Worm (Caenorhabditis elegans): ENCODE data around the gene C37C3.17.

C37C3.17 gene

ce11 chrV:7826917-7827316 is 34.8 kb downstream of the C37C3.17 start, which contains the start of gene mig-6:
mig-6 (plus strand) TSS chrV:7827217.
- no peak for TF ChIP-seq pqm-1 (tag; optimal IDR thresholded peaks at IDR 0.05)
- no peak for TF ChIP-seq madf-2 (tag; optimal IDR thresholded peaks at IDR 0.05)
- TF ChIP-seq hlh-8 (tag; optimal IDR thresholded peaks at IDR 0.05), result no peak
- no peak for TF ChIP-seq dve-1 (tag; optimal IDR thresholded peaks at IDR 0.05)
- no peak for TF ChIP-seq ceh-14 (tag; optimal IDR thresholded peaks at IDR 0.05)
- no peak for TF ChIP-seq ceh-2 (tag; optimal IDR thresholded peaks at IDR 0.05)
- TF ChIP-seq unc-3 (GFP tag; conservative IDR thresholded peaks at IDR 0.05), result no peak
- TF ChIP-seq unc-3 (tag; optimal IDR thresholded peaks at IDR 0.05), result no peak
- no peak for TF ChIP-seq pax-1 (tag; optimal IDR thresholded peaks at IDR 0.05)
- TF ChIP-seq unc-55 (GFP tag; optimal IDR thresholded peaks at IDR 0.05), result no peak
- TF ChIP-seq unc-42 (tag; optimal IDR thresholded peaks at IDR 0.05), result no peak
- no peak for TF ChIP-seq fkh-6 (tag; optimal IDR thresholded peaks at IDR 0.05)
- TF ChIP-seq C08G9.2 (tag; optimal IDR thresholded peaks at IDR 0.05), result no peak
- no peak for TF ChIP-seq ceh-31 (tag; optimal IDR thresholded peaks at IDR 0.05)

- TF ChIP-seq hlh-13 (GFP tag; optimal IDR thresholded peaks at IDR 0.05) (no peak), ceh-48 (tag; optimal IDR thresholded peaks at IDR 0.05) (no peak), ceh-31 (tag; optimal IDR thresholded peaks at IDR 0.05) (no peak), fkh-6 (tag; optimal IDR thresholded peaks at IDR 0.05) (no peak), unc-55 (GFP tag; optimal IDR thresholded peaks at IDR 0.05) (peak; percentile 3), hlh-8 (tag; optimal IDR thresholded peaks at IDR 0.05) (peak; percentile 64), syd-9 (tag; optimal IDR thresholded peaks at IDR 0.05) (no peak)
Measured at ce11 chrV:7826362-7826761, 35.3 kb downstream of the C37C3.17 start.

DNA sequence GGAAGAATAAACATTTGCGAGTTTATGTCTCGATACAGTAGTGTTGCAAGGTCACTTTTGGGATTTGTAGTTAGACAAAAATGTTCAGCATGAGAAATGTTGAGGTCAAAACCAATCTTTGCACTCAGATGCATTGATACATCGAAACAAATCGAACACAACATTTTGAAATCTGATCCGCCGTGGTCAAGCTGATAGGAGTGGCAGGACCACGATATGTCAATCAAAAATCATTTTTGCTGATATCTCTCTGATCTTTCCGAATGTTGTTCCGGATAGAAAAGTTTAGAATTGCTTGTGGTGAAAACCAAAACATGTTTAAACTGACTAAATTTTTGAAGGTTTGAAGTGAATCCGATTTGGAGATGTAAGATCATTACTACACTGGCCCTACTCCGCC is 35.9 kb downstream of the C37C3.17 start:
- TF ChIP-seq ceh-31 (tag; optimal IDR thresholded peaks at IDR 0.05) (no peak), nhr-232 (tag; optimal IDR thresholded peaks at IDR 0.05) (no peak), C08G9.2 (tag; optimal IDR thresholded peaks at IDR 0.05) (no peak), hlh-30 (tag; optimal IDR thresholded peaks at IDR 0.05; ENCODE audit: insufficient read depth) (no peak), unc-55 (GFP tag; optimal IDR thresholded peaks at IDR 0.05) (peak; percentile 58), sdc-2 (tag; optimal IDR thresholded peaks at IDR 0.05) (no peak), lim-6 (tag; optimal IDR thresholded peaks at IDR 0.05) (no peak), hlh-8 (tag; optimal IDR thresholded peaks at IDR 0.05) (no peak), ceh-30 (tag; optimal IDR thresholded peaks at IDR 0.05) (no peak)

- TF ChIP-seq unc-3 (GFP tag; conservative IDR thresholded peaks at IDR 0.05) (no peak), unc-3 (tag; optimal IDR thresholded peaks at IDR 0.05) (no peak), unc-55 (GFP tag; optimal IDR thresholded peaks at IDR 0.05) (peak; percentile 10), ets-4 (tag; optimal IDR thresholded peaks at IDR 0.05) (no peak), hlh-8 (tag; optimal IDR thresholded peaks at IDR 0.05) (peak; percentile 58)
Measured at ce11 chrV:7824138-7824537, 37.6 kb downstream of the C37C3.17 start.

- TF ChIP-seq rnt-1 (tag; optimal IDR thresholded peaks at IDR 0.05) (peak; percentile 95), pha-4 (tag; optimal IDR thresholded peaks at IDR 0.05) (no peak), pha-2 (tag; optimal IDR thresholded peaks at IDR 0.05) (no peak), ama-1 (optimal IDR thresholded peaks at IDR 0.05) (no peak), unc-55 (GFP tag; optimal IDR thresholded peaks at IDR 0.05) (peak; percentile 98), lin-11 (tag; optimal IDR thresholded peaks at IDR 0.05) (no peak), ceh-18 (tag; optimal IDR thresholded peaks at IDR 0.05) (peak; percentile 77), nfya-1 (tag; optimal IDR thresholded peaks at IDR 0.05) (peak; percentile 16), hlh-6 (tag; optimal IDR thresholded peaks at IDR 0.05) (peak; percentile 40), tbx-2 (tag; optimal IDR thresholded peaks at IDR 0.05) (peak; percentile 23), ceh-19 (GFP tag; optimal IDR thresholded peaks at IDR 0.05) (no peak)
Measured at ce11 chrV:7822655-7823054, 39.0 kb downstream of the C37C3.17 start.

- TF ChIP-seq ceh-45 (GFP tag; IDR thresholded peaks at IDR 0.05), result no peak
- peak; percentile 23 for TF ChIP-seq lim-6 (tag; optimal IDR thresholded peaks at IDR 0.05)
- TF ChIP-seq madf-2 (tag; optimal IDR thresholded peaks at IDR 0.05), result no peak
- no peak for TF ChIP-seq pqm-1 (tag; optimal IDR thresholded peaks at IDR 0.05)
- TF ChIP-seq ets-4 (tag; optimal IDR thresholded peaks at IDR 0.05), result peak; percentile 14
- TF ChIP-seq unc-42 (tag; optimal IDR thresholded peaks at IDR 0.05), result peak; percentile 50
- TF ChIP-seq C08G9.2 (tag; optimal IDR thresholded peaks at IDR 0.05), result peak; percentile 57
- peak; percentile 2 for TF ChIP-seq zip-5 (tag; optimal IDR thresholded peaks at IDR 0.05)
- TF ChIP-seq ceh-14 (tag; optimal IDR thresholded peaks at IDR 0.05), result peak; percentile 62
- TF ChIP-seq ceh-2 (tag; optimal IDR thresholded peaks at IDR 0.05), result peak; percentile 24
- peak; percentile 22 for TF ChIP-seq elt-2 (tag; optimal IDR thresholded peaks at IDR 0.05)
- no peak for TF ChIP-seq K02D7.2 (tag; optimal IDR thresholded peaks at IDR 0.05)
- peak; percentile 92 for TF ChIP-seq ceh-31 (tag; optimal IDR thresholded peaks at IDR 0.05)
- peak; percentile 79 for TF ChIP-seq tbx-2 (tag; optimal IDR thresholded peaks at IDR 0.05)
Measured at ce11 chrV:7820270-7820669, 41.4 kb downstream of the C37C3.17 start, which contains the start of gene lbp-4. lbp-4 (plus strand) TSS chrV:7820578.

Measured in whole organism, late embryonic.